Worm (Caenorhabditis elegans): Measurements from ENCODE around the gene gcsh-1.

ce11 chrX:14505578-14506353, 9.1 kb downstream of the gcsh-1 start:
- no peak for TF ChIP-seq med-1 (GFP tag; optimal IDR thresholded peaks at IDR 0.05; ENCODE audit: insufficient read depth)
- no peak for TF ChIP-seq tab-1 (GFP tag; IDR thresholded peaks at IDR 0.05)
- TF ChIP-seq ref-1 (GFP tag; conservative IDR thresholded peaks at IDR 0.05), result no peak
- TF ChIP-seq T22C8.4 (GFP tag; IDR thresholded peaks at IDR 0.05), result no peak
- TF ChIP-seq cog-1 (tag; optimal IDR thresholded peaks at IDR 0.05), result no peak
- no peak for TF ChIP-seq ztf-29 (GFP tag; IDR thresholded peaks at IDR 0.05)
- TF ChIP-seq ztf-23 (GFP tag; IDR thresholded peaks at IDR 0.05), result no peak
